Worm (Caenorhabditis elegans): Measurements from ENCODE around the gene T26C11.9.

- TF ChIP-seq elt-3 (tag; optimal IDR thresholded peaks at IDR 0.05): no peak
- no peak for TF ChIP-seq sem-2 (GFP tag; optimal IDR thresholded peaks at IDR 0.05)
Observed at ce11 chrX:1816106-1816505, 37.5 kb downstream of the T26C11.9 start, which contains the start of gene C14E2.7.
